Worm (Caenorhabditis elegans): ENCODE data around the gene dap-3.

Gene dap-3

ce11 chrII:10537988-10538387 is 42.9 kb upstream of the dap-3 start:
- no peak for TF ChIP-seq zfh-2 (GFP tag; conservative IDR thresholded peaks at IDR 0.05)
- no peak for TF ChIP-seq snpc-4 (GFP tag; optimal IDR thresholded peaks at IDR 0.05)
- no peak for TF ChIP-seq snpc-4 (tag; optimal IDR thresholded peaks at IDR 0.05)
- TF ChIP-seq ztf-28 (GFP tag; IDR thresholded peaks at IDR 0.05) = 0 out of 2 replicates have a peak, but pooled peaks have one; percentile 46
- TF ChIP-seq let-526 (GFP tag; IDR thresholded peaks at IDR 0.05) = peak; percentile 70; the same call in 1 of the 2 replicates
- TF ChIP-seq mcd-1 (GFP tag; IDR thresholded peaks at IDR 0.05) = peak; percentile 40; the same call in 1 of the 2 replicates
- TF ChIP-seq attf-3 (GFP tag; conservative IDR thresholded peaks at IDR 0.05) = 0 out of 2 replicates have a peak, but pooled peaks have one; percentile 11
- TF ChIP-seq unc-130 (GFP tag; optimal IDR thresholded peaks at IDR 0.05) = peak; percentile 80
- peak; percentile 40 for TF ChIP-seq F33H1.4 (GFP tag; IDR thresholded peaks at IDR 0.05)
- peak; percentile 31 for TF ChIP-seq athp-1 (tag; optimal IDR thresholded peaks at IDR 0.05)
- no peak for TF ChIP-seq nfya-2 (GFP tag; IDR thresholded peaks at IDR 0.05)
- no peak for TF ChIP-seq ztf-6 (GFP tag; IDR thresholded peaks at IDR 0.05)
- no peak for TF ChIP-seq F57C9.4 (tag; optimal IDR thresholded peaks at IDR 0.05)
- TF ChIP-seq madf-6 (GFP tag; IDR thresholded peaks at IDR 0.05) = peak; percentile 41; the same call in 1 of the 2 replicates
- no peak for TF ChIP-seq F55B11.4 (tag; optimal IDR thresholded peaks at IDR 0.05; ENCODE audit: borderline replicate concordance, insufficient read depth)
- TF ChIP-seq lsl-1 (GFP tag; optimal IDR thresholded peaks at IDR 0.05) = peak; percentile 4
- TF ChIP-seq hmg-1.2 (GFP tag; IDR thresholded peaks at IDR 0.05) = no peak
- TF ChIP-seq tbp1 (GFP tag; optimal IDR thresholded peaks at IDR 0.05) = peak; percentile 32
- TF ChIP-seq nfya-1 (tag; optimal IDR thresholded peaks at IDR 0.05; ENCODE audit: borderline replicate concordance, insufficient read depth) = no peak
- peak; percentile 31 for TF ChIP-seq lin-40 (tag; optimal IDR thresholded peaks at IDR 0.05)
- no peak for TF ChIP-seq T26A5.8 (tag; optimal IDR thresholded peaks at IDR 0.05)
- TF ChIP-seq let-607 (tag; optimal IDR thresholded peaks at IDR 0.05) = peak in 1 of 2 experiments; percentile 24
- no peak for TF ChIP-seq cebp-1 (GFP tag; IDR thresholded peaks at IDR 0.05)
- TF ChIP-seq cebp-1 (tag; optimal IDR thresholded peaks at IDR 0.05) = peak; percentile 15
- TF ChIP-seq Y79H2A.3 (GFP tag; conservative IDR thresholded peaks at IDR 0.05) = 0 out of 2 replicates have a peak, but pooled peaks have one; percentile 53
- peak; percentile 45 for TF ChIP-seq D2030.7 (GFP tag; IDR thresholded peaks at IDR 0.05)
- TF ChIP-seq atf-7 (tag; optimal IDR thresholded peaks at IDR 0.05) = no peak
- peak; percentile 69; the same call in 1 of the 2 replicates for TF ChIP-seq bed-2 (GFP tag; IDR thresholded peaks at IDR 0.05)
- TF ChIP-seq ceh-40 (GFP tag; IDR thresholded peaks at IDR 0.05) = no peak
- TF ChIP-seq rec-8 (tag; optimal IDR thresholded peaks at IDR 0.05) = peak; percentile 19 to 45
- TF ChIP-seq madf-8 (GFP tag; conservative IDR thresholded peaks at IDR 0.05) = peak; percentile 29; the same call in 1 of the 2 replicates
- TF ChIP-seq ZK185.1 (tag; optimal IDR thresholded peaks at IDR 0.05; ENCODE audit: poor library complexity, severe bottlenecking) = peak; percentile 73
- peak; percentile 6 for TF ChIP-seq ceh-27 (GFP tag; optimal IDR thresholded peaks at IDR 0.05)
- peak; percentile 35 for TF ChIP-seq lin-54 (GFP tag; optimal IDR thresholded peaks at IDR 0.05)
- peak; percentile 39 for TF ChIP-seq F49E8.2 (tag; optimal IDR thresholded peaks at IDR 0.05; ENCODE audit: insufficient read depth)
- peak; percentile 38; the same call in 1 of the 2 replicates for TF ChIP-seq pbrm-1 (GFP tag; IDR thresholded peaks at IDR 0.05)
- 0 out of 2 replicates have a peak, but pooled peaks have one; percentile 39 for TF ChIP-seq K11D2.4 (GFP tag; IDR thresholded peaks at IDR 0.05)
- no peak for TF ChIP-seq ztf-3 (GFP tag; optimal IDR thresholded peaks at IDR 0.05)
- TF ChIP-seq sea-2 (GFP tag; IDR thresholded peaks at IDR 0.05) = 0 out of 2 replicates have a peak, but pooled peaks have one; percentile 40
